Worm (Caenorhabditis elegans): ENCODE measurements around the gene M70.2.

Gene M70.2

ce11 chrIV:2220896-2221295, 21.9 kb upstream of the M70.2 start:
- TF ChIP-seq ceh-63 (GFP tag; optimal IDR thresholded peaks at IDR 0.05) (no peak), pag-3 (tag; optimal IDR thresholded peaks at IDR 0.05; ENCODE audit: borderline replicate concordance, insufficient read depth) (no peak), efl-1 (optimal IDR thresholded peaks at IDR 0.05) (no peak), efl-1 (GFP tag; optimal IDR thresholded peaks at IDR 0.05 in 1 of 2) (peak in 1 of 2 experiments; percentile 91)

DNA sequence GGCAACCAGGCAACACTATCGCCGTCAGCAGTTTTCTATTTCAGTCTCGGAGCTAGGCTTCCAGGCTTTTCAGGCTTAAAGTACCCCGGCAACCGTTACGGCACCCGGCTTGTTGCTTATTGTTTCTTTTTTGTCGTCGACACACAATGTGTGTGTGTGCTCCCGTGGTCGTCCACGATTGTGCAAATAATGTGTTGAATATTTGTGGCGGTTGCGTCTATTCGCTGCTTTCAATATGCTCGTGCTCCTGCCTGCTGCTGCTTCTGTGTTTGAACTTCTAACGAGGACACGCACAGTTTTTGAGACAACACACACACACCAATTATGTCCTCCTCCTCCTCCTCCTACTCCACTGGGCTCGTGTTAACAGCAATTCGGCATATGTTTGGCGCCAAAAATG, 21.5 kb upstream of the M70.2 start:
- TF ChIP-seq isw-1 (GFP tag; IDR thresholded peaks at IDR 0.05) (no peak), mdl-1 (tag; optimal IDR thresholded peaks at IDR 0.05) (no peak), efl-1 (optimal IDR thresholded peaks at IDR 0.05) (no peak), efl-1 (GFP tag; optimal IDR thresholded peaks at IDR 0.05 in 1 of 2) (peak in 1 of 2 experiments; percentile 41), lin-14 (GFP tag; optimal IDR thresholded peaks at IDR 0.05) (peak; percentile 3)

ce11 chrIV:2222528-2222927, 20.3 kb upstream of the M70.2 start, which contains the start of gene fnip-2:
TSS of gene fnip-2 (plus strand) at chrIV:2222828.
- TF ChIP-seq ceh-90 (tag; optimal IDR thresholded peaks at IDR 0.05) = no peak
- TF ChIP-seq lin-35 (GFP tag; optimal IDR thresholded peaks at IDR 0.05) = no peak
- TF ChIP-seq isw-1 (GFP tag; IDR thresholded peaks at IDR 0.05) = no peak
- TF ChIP-seq snpc-4 (tag; optimal IDR thresholded peaks at IDR 0.05) = no peak
- no peak for TF ChIP-seq nhr-19 (GFP tag; conservative IDR thresholded peaks at IDR 0.05)
- TF ChIP-seq lin-39 (tag; optimal IDR thresholded peaks at IDR 0.05) = no peak
- no peak for TF ChIP-seq mef-2 (tag; optimal IDR thresholded peaks at IDR 0.05)
- TF ChIP-seq elt-2 (tag; optimal IDR thresholded peaks at IDR 0.05) = no peak
- no peak for TF ChIP-seq tbx-2 (tag; optimal IDR thresholded peaks at IDR 0.05)
- no peak for TF ChIP-seq unc-86 (tag; optimal IDR thresholded peaks at IDR 0.05)

ce11 chrIV:2223144-2223543, 19.7 kb upstream of the M70.2 start:
- TF ChIP-seq nhr-28 (tag; optimal IDR thresholded peaks at IDR 0.05) (no peak), hlh-4 (tag; optimal IDR thresholded peaks at IDR 0.05) (no peak), efl-3 (GFP tag; optimal IDR thresholded peaks at IDR 0.05) (no peak), nhr-77 (tag; optimal IDR thresholded peaks at IDR 0.05) (no peak), fkh-4 (tag; optimal IDR thresholded peaks at IDR 0.05; ENCODE audit: borderline replicate concordance) (no peak), nhr-19 (GFP tag; conservative IDR thresholded peaks at IDR 0.05) (no peak), mef-2 (tag; optimal IDR thresholded peaks at IDR 0.05) (no peak), xbp-1 (tag; optimal IDR thresholded peaks at IDR 0.05) (no peak), ceh-88 (GFP tag; IDR thresholded peaks at IDR 0.05) (no peak), vab-15 (tag; optimal IDR thresholded peaks at IDR 0.05) (no peak), unc-98 (GFP tag; IDR thresholded peaks at IDR 0.05) (no peak), fkh-8 (tag; optimal IDR thresholded peaks at IDR 0.05) (no peak), elt-2 (tag; optimal IDR thresholded peaks at IDR 0.05) (no peak), efl-1 (optimal IDR thresholded peaks at IDR 0.05) (no peak), efl-1 (GFP tag; optimal IDR thresholded peaks at IDR 0.05 in 1 of 2) (no peak), zip-4 (GFP tag; optimal IDR thresholded peaks at IDR 0.05) (no peak), jun-1 (tag; optimal IDR thresholded peaks at IDR 0.05) (no peak), nhr-237 (tag; optimal IDR thresholded peaks at IDR 0.05) (no peak)

- TF ChIP-seq ztf-11 (tag; optimal IDR thresholded peaks at IDR 0.05) (no peak), aly-2 (tag; optimal IDR thresholded peaks at IDR 0.05) (no peak), sptf-1 (tag; optimal IDR thresholded peaks at IDR 0.05) (no peak), lin-14 (GFP tag; optimal IDR thresholded peaks at IDR 0.05) (no peak), pax-3 (tag; optimal IDR thresholded peaks at IDR 0.05) (no peak), egl-27 (tag; optimal IDR thresholded peaks at IDR 0.05) (no peak), ztf-4 (tag; optimal IDR thresholded peaks at IDR 0.05) (no peak), lin-13 (GFP tag; optimal IDR thresholded peaks at IDR 0.05) (no peak), irx-1 (tag; optimal IDR thresholded peaks at IDR 0.05) (no peak), nhr-28 (tag; optimal IDR thresholded peaks at IDR 0.05) (no peak), isw-1 (GFP tag; IDR thresholded peaks at IDR 0.05) (no peak), lin-15B (tag; optimal IDR thresholded peaks at IDR 0.05) (no peak), unc-86 (tag; optimal IDR thresholded peaks at IDR 0.05) (no peak), ceh-63 (GFP tag; optimal IDR thresholded peaks at IDR 0.05) (no peak), sox-4 (tag; optimal IDR thresholded peaks at IDR 0.05) (no peak), nhr-77 (tag; optimal IDR thresholded peaks at IDR 0.05) (no peak), aha-1 (tag; optimal IDR thresholded peaks at IDR 0.05) (no peak), fos-1 (tag; optimal IDR thresholded peaks at IDR 0.05) (no peak)
Observed at ce11 chrIV:2223685-2224084, 19.2 kb upstream of the M70.2 start.

All from whole organism, L1 larva.